Worm (Caenorhabditis elegans): ENCODE data around the gene C07G3.10.

ce11 chrV:3502038-3502437 is at the start of gene C07G3.10, which contains the start of gene C07G3.8:
- TF ChIP-seq nhr-77 (tag; optimal IDR thresholded peaks at IDR 0.05) (no peak), F13H6.1 (tag; optimal IDR thresholded peaks at IDR 0.05) (no peak), elt-3 (tag; optimal IDR thresholded peaks at IDR 0.05) (no peak), nhr-11 (tag; optimal IDR thresholded peaks at IDR 0.05) (no peak), unc-62 (GFP tag; optimal IDR thresholded peaks at IDR 0.05) (no peak), unc-55 (GFP tag; optimal IDR thresholded peaks at IDR 0.05) (no peak), ZK546.5 (tag; optimal IDR thresholded peaks at IDR 0.05) (no peak), mdl-1 (tag; optimal IDR thresholded peaks at IDR 0.05) (no peak), lsy-2 (tag; optimal IDR thresholded peaks at IDR 0.05) (no peak), alr-1 (tag; optimal IDR thresholded peaks at IDR 0.05) (no peak), ceh-16 (tag; optimal IDR thresholded peaks at IDR 0.05) (no peak), nhr-12 (tag; optimal IDR thresholded peaks at IDR 0.05) (no peak)
